Fruit fly (Drosophila melanogaster) whole organism, adult: ENCODE results near the gene Tsp3A.

Source experiments
- CG12768 ChIP-seq: fragments of 200-800 bp; sonication (Bioruptor generic); optimal IDR thresholded peaks from 2 replicates; lab custom pipeline; 2017; ENCODE audit warnings: missing biosample characterization, missing genetic modification characterization, mild to moderate bottlenecking, moderate library complexity, missing genetic modification reagents
- CG1620 ChIP-seq: fragments of 200-800 bp; sonication (Bioruptor generic); optimal IDR thresholded peaks from 2 replicates; lab custom pipeline; 2016; ENCODE audit warnings: missing biosample characterization, missing genetic modification characterization
- CG33017 ChIP-seq: fragments of 200-800 bp; sonication (Bioruptor generic); optimal IDR thresholded peaks from 2 replicates; lab custom pipeline; 2018; ENCODE audit warnings: missing biosample characterization, mild to moderate bottlenecking, missing genetic modification characterization, moderate library complexity
- CG5204 ChIP-seq: fragments of 200-800 bp; sonication (Bioruptor generic); optimal IDR thresholded peaks from 2 replicates; lab custom pipeline; 2016; ENCODE audit warnings: missing biosample characterization, missing genetic modification characterization
- CG7045 ChIP-seq: fragments of 200-800 bp; sonication (Bioruptor generic); optimal IDR thresholded peaks from 2 replicates; lab custom pipeline; 2017; ENCODE audit warnings: missing biosample characterization, mild to moderate bottlenecking, missing genetic modification characterization
- Hr96 ChIP-seq: fragments of 200-800 bp; sonication (Bioruptor generic); optimal IDR thresholded peaks from 2 replicates; lab custom pipeline; 2016; ENCODE audit warnings: missing biosample characterization, missing genetic modification characterization
- cnc ChIP-seq, 2 experiments: fragments of >200 bp; optimal IDR thresholded peaks; 2 replicates each; lab custom pipeline; 2017
- ovo ChIP-seq: fragments of 200-800 bp; sonication (Bioruptor generic); optimal IDR thresholded peaks from 2 replicates; lab custom pipeline; 2016; ENCODE audit warnings: missing biosample characterization, missing genetic modification characterization
- pad ChIP-seq: fragments of 200-800 bp; sonication (Bioruptor generic); optimal IDR thresholded peaks from 3 replicates; lab custom pipeline; 2017; ENCODE audit warnings: missing biosample characterization, missing genetic modification characterization, mild to moderate bottlenecking, moderate library complexity, missing genetic modification reagents
- tj ChIP-seq: fragments of 200-800 bp; sonication (Bioruptor generic); optimal IDR thresholded peaks from 3 replicates; lab custom pipeline; 2017; ENCODE audit warnings: missing biosample characterization, mild to moderate bottlenecking, missing genetic modification characterization, moderate library complexity

dm6 chrX:2657220-2657619, 37.7 kb upstream of the Tsp3A start:
- TF ChIP-seq CG5204 (GFP tag; lab: Kevin White, UChicago) (no peak), CG12768 (GFP tag; lab: Kevin White, UChicago) (no peak), ovo (GFP tag; lab: Kevin White, UChicago) (no peak), CG7045 (GFP tag; lab: Kevin White, UChicago) (no peak), CG33017 (tag; lab: Kevin White, UChicago) (no peak), tj (GFP tag; lab: Kevin White, UChicago) (no peak), cnc (optimal IDR thresholded peaks at IDR 0.05; lab: Kevin White, UChicago) (no peak), CG1620 (GFP tag; lab: Kevin White, UChicago) (no peak), pad (GFP tag; lab: Kevin White, UChicago) (no peak), Hr96 (GFP tag; lab: Kevin White, UChicago) (no peak)
